Fruit fly (Drosophila melanogaster) whole organism, pupa: ENCODE results near the gene xit.
A peak's percentile ranks its signal among the peaks of the same experiment; 100 is the strongest.

ENCODE experiments used
- CG15710 ChIP-seq: fragments of 200-800 bp; sonication (Bioruptor generic); optimal IDR thresholded peaks from 2 replicates; lab custom pipeline; 2018; ENCODE audit warnings: missing biosample characterization, mild to moderate bottlenecking, missing genetic modification characterization, moderate library complexity
- CG17806 ChIP-seq: fragments of 200-800 bp; sonication (Bioruptor generic); optimal IDR thresholded peaks from 2 replicates; lab custom pipeline; 2018; ENCODE audit warnings: missing biosample characterization, mild to moderate bottlenecking, missing genetic modification characterization, moderate library complexity
- CG32121 ChIP-seq: fragments of 200-800 bp; sonication (Bioruptor generic); IDR thresholded peaks from 2 replicates; pipeline ENCODE4 v1.3.6; 2022; ENCODE audit warnings: missing biosample characterization, missing genetic modification characterization
- CG34367 ChIP-seq: fragments of 200-800 bp; sonication (Bioruptor generic); optimal IDR thresholded peaks from 2 replicates; lab custom pipeline; 2018; ENCODE audit warnings: missing biosample characterization, mild to moderate bottlenecking, missing genetic modification characterization
- Pif1A ChIP-seq: fragments of 200-800 bp; sonication (Bioruptor generic); optimal IDR thresholded peaks from 3 replicates; lab custom pipeline; 2016; ENCODE audit warnings: missing biosample characterization, missing genetic modification characterization
- Pif1B ChIP-seq: fragments of 200-800 bp; sonication (Bioruptor generic); optimal IDR thresholded peaks from 3 replicates; lab custom pipeline; 2016; ENCODE audit warnings: missing biosample characterization, missing genetic modification characterization
- fd96Ca ChIP-seq: fragments of 200-800 bp; sonication (Bioruptor generic); IDR thresholded peaks from 3 replicates; pipeline ENCODE4 v1.3.6; 2022; ENCODE audit warnings: missing biosample characterization, missing genetic modification characterization
- gl ChIP-seq: fragments of 200-800 bp; sonication (Bioruptor generic); optimal IDR thresholded peaks from 2 replicates; lab custom pipeline; 2018; ENCODE audit warnings: missing biosample characterization, mild to moderate bottlenecking, missing genetic modification characterization

DNA sequence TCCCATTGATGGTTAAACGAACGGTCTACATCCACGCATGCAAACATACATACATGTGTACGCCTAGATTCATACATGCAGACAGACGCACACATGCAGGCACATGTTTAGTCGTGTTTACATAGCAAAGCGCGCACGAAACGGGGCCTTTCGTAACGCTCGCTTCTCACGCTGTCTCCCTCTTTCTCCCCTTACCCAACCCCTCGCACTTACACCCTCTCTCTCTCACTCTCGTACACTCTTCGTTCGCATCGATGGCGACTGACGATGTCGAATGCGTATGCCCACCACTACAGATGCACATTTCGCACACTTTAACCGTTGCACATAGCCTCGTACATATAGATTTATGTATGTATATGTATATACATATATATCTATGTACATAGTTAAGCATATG is 45.2 kb downstream of the xit start:
- TF ChIP-seq CG15710 (tag; lab: Kevin White, UChicago): no peak
- TF ChIP-seq CG32121 (GFP tag; lab: Robert Waterston, UW): no peak
- no peak for TF ChIP-seq gl (tag; lab: Kevin White, UChicago)
- TF ChIP-seq Pif1B (GFP tag; lab: Kevin White, UChicago): no peak
- TF ChIP-seq CG17806 (tag; lab: Kevin White, UChicago): no peak
- TF ChIP-seq fd96Ca (GFP tag; lab: Robert Waterston, UW): peak; percentile 8; the same call in 1 of the 3 replicates
- no peak for TF ChIP-seq Pif1A
- TF ChIP-seq CG34367 (tag; lab: Kevin White, UChicago): no peak
